Worm (Caenorhabditis elegans) whole organism, young adult: ENCODE results near the gene F36D4.4.

Experiments
- B0261.1 ChIP-seq: sonication (generic microtip); optimal IDR thresholded peaks from 2 replicates; lab custom pipeline; 2016; ENCODE audit warnings: mild to moderate bottlenecking, missing genetic modification characterization, moderate library complexity, missing compliant biosample characterization
- F22D6.2 ChIP-seq: sonication (generic microtip); optimal IDR thresholded peaks from 2 replicates; lab custom pipeline; 2016; ENCODE audit warnings: mild to moderate bottlenecking, missing genetic modification characterization, missing compliant biosample characterization
- T26A5.8 ChIP-seq: sonication (generic microtip); optimal IDR thresholded peaks from 2 replicates; lab custom pipeline; 2016; ENCODE audit warnings: missing genetic modification characterization, missing compliant biosample characterization
- Y56A3A.18 ChIP-seq: fragments of 200-800 bp; sonication (Bioruptor generic); IDR thresholded peaks from 2 replicates; pipeline ENCODE4 v1.3.6; 2022; ENCODE audit warnings: missing genetic modification reagents, missing genetic modification characterization, missing compliant biosample characterization
- attf-6 ChIP-seq: fragments of 200-800 bp; sonication (Bioruptor generic); IDR thresholded peaks from 2 replicates; pipeline ENCODE4 v1.3.6; 2022; ENCODE audit warnings: missing genetic modification reagents, missing genetic modification characterization, missing compliant biosample characterization
- egl-44 ChIP-seq: fragments of 200-800 bp; sonication (Bioruptor generic); IDR thresholded peaks from 2 replicates; pipeline ENCODE4 v1.3.6; 2022; ENCODE audit warnings: missing genetic modification reagents, missing genetic modification characterization, missing compliant biosample characterization
- nfya-1 ChIP-seq: sonication (generic microtip); optimal IDR thresholded peaks from 2 replicates; lab custom pipeline; 2017; ENCODE audit warnings: antibody characterized with exemption, missing compliant biosample characterization, missing genetic modification characterization, borderline replicate concordance; ENCODE audit not compliant: insufficient read depth
- unc-62 ChIP-seq: fragments of 150-350 bp; optimal IDR thresholded peaks from 2 replicates; lab custom pipeline; 2014; ENCODE audit warnings: missing biosample characterization, missing genetic modification reagents, missing genetic modification characterization

DNA sequence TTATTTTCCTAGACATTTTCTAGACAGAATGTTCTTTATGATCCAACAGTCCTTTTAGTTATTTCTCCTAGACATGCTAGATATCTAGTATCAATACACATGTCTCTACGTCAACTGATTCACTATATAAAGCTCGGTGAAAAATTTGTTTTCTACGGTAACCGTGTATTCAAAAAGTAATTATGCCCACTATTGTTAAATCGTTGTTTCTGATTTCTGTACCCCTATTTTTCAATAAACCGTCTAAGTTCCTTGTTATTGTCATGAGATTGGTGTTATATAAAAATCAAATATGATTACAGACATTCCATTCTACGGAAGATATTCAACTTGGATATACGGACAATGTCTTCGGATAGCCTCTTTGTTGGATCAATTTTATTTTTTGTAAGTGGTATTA lies 61.5 kb downstream of the F36D4.4 start, which contains the start of gene srx-46:
- TF ChIP-seq nfya-1 (no peak), T26A5.8 (tag; lab: Kevin White, UChicago) (no peak), F22D6.2 (tag; lab: Kevin White, UChicago) (no peak), egl-44 (GFP tag; lab: Robert Waterston, UW) (no peak), unc-62 (no peak), B0261.1 (tag; lab: Kevin White, UChicago) (no peak), attf-6 (GFP tag; lab: Robert Waterston, UW) (no peak), Y56A3A.18 (GFP tag; lab: Robert Waterston, UW) (no peak)
